Worm (Caenorhabditis elegans) whole organism, midembryonic: ENCODE measurements around the gene nspe-6.

ENCODE experiments used
- T22C8.4 ChIP-seq: fragments of 200-800 bp; sonication (Bioruptor generic); IDR thresholded peaks from 2 replicates; pipeline ENCODE4 v1.3.6; 2022; ENCODE audit warnings: missing genetic modification characterization, missing compliant biosample characterization
- cog-1 ChIP-seq: sonication (generic microtip); optimal IDR thresholded peaks from 2 replicates; lab custom pipeline; 2016; ENCODE audit warnings: missing genetic modification characterization, missing compliant biosample characterization
- flt-1 ChIP-seq: fragments of 200-800 bp; sonication (Bioruptor generic); IDR thresholded peaks from 2 replicates; pipeline ENCODE4 v1.3.6; 2022; ENCODE audit warnings: missing genetic modification characterization, missing compliant biosample characterization
- klf-2 ChIP-seq: fragments of 200-800 bp; sonication (Bioruptor generic); conservative IDR thresholded peaks from 2 replicates; pipeline ENCODE4 v1.3.6; 2022; ENCODE audit warnings: missing genetic modification reagents, missing genetic modification characterization, missing compliant biosample characterization
- med-1 ChIP-seq: sonication (generic microtip); optimal IDR thresholded peaks from 2 replicates; lab custom pipeline; 2017; ENCODE audit warnings: missing genetic modification characterization, mild to moderate bottlenecking, missing compliant biosample characterization, antibody characterized with exemption, missing genetic modification reagents; ENCODE audit not compliant: insufficient read depth
- ref-1 ChIP-seq: fragments of 200-800 bp; sonication (Bioruptor generic); conservative IDR thresholded peaks from 2 replicates; pipeline ENCODE4 v1.3.6; 2022; ENCODE audit warnings: missing genetic modification reagents, missing genetic modification characterization, missing compliant biosample characterization
- tab-1 ChIP-seq: fragments of 200-800 bp; sonication (Bioruptor generic); IDR thresholded peaks from 2 replicates; pipeline ENCODE4 v1.3.6; 2022; ENCODE audit warnings: missing genetic modification characterization, missing compliant biosample characterization
- ztf-23 ChIP-seq: fragments of 200-800 bp; sonication (Bioruptor generic); IDR thresholded peaks from 2 replicates; pipeline ENCODE4 v1.3.6; 2022; ENCODE audit warnings: missing genetic modification reagents, missing genetic modification characterization, missing compliant biosample characterization
- ztf-29 ChIP-seq: fragments of 200-800 bp; sonication (Bioruptor generic); IDR thresholded peaks from 2 replicates; pipeline ENCODE4 v1.3.6; 2022; ENCODE audit warnings: missing genetic modification reagents, missing genetic modification characterization, missing compliant biosample characterization

The nspe-6 gene

DNA sequence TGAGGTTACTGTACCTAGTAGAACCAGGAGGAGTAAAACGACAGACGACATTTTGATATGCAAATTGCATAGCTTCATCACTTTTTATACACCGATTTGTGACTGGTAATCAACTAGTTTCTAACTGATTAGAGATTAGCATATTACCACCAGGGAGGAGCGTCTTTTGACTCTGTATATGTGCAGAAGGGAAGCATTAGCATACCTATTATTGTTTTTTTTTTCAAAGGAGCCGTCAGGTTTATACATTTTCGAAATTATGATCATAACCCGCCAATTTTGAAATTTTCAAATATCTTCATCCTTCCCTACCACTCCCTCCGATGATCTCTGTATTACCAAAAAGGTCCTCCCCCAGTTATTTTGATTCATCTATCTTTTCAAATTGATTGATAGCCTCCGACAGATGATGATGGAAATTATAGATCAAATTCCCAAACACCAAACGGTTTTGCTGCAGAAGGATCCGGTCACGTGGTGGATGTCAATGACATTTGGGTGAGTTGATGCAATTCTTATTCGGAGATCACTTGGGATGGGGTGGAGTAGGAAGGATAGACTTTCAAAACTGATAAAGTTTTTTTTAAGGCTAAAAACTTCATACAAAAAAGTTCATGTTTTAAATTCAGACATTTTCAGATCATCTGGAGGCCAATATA, 6.1 kb upstream of the nspe-6 start, which contains the start of gene nspe-8:
TSS of gene nspe-8 (minus strand) at position 51 of the 659 bp plus-strand sequence.
- TF ChIP-seq T22C8.4 (GFP tag; lab: Robert Waterston, UW) (no peak), ref-1 (GFP tag; lab: Robert Waterston, UW) (no peak), med-1 (GFP tag; lab: Kevin White, UChicago) (no peak), ztf-29 (GFP tag; lab: Robert Waterston, UW) (no peak), cog-1 (tag; lab: Kevin White, UChicago) (no peak), ztf-23 (GFP tag; lab: Robert Waterston, UW) (no peak), klf-2 (GFP tag; lab: Robert Waterston, UW) (no peak), tab-1 (GFP tag; lab: Robert Waterston, UW) (no peak), flt-1 (no peak)

DNA sequence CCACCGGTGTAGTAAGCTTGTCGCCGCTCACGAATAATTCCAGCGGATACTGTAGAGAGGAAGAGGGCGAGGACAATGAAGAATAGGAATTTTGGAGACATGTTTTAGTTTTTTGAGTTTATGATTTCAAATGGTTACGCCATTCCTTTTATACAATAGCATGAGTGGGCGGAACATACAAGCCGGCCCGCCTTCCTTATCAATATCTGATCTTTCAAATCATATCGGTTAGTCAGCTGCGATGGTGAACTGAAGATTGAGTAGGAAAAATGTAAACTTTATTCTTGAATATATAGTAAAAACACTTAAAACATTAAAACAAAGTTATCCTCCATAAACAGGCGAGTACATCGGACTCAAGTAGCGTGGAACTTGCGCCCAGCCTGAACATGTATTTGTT, 4.8 kb upstream of the nspe-6 start, which contains the start of gene nspe-1:
TSS of gene nspe-1 (minus strand) at position 101 of the 400 bp plus-strand sequence.
- no peak for TF ChIP-seq med-1 (GFP tag; lab: Kevin White, UChicago)
- TF ChIP-seq tab-1 (GFP tag; lab: Robert Waterston, UW) = no peak
- TF ChIP-seq ztf-23 (GFP tag; lab: Robert Waterston, UW) = no peak
- no peak for TF ChIP-seq ztf-29 (GFP tag; lab: Robert Waterston, UW)
- TF ChIP-seq ref-1 (GFP tag; lab: Robert Waterston, UW) = no peak
- TF ChIP-seq flt-1 = no peak
- TF ChIP-seq klf-2 (GFP tag; lab: Robert Waterston, UW) = no peak
- no peak for TF ChIP-seq cog-1 (tag; lab: Kevin White, UChicago)
- TF ChIP-seq T22C8.4 (GFP tag; lab: Robert Waterston, UW) = no peak

DNA sequence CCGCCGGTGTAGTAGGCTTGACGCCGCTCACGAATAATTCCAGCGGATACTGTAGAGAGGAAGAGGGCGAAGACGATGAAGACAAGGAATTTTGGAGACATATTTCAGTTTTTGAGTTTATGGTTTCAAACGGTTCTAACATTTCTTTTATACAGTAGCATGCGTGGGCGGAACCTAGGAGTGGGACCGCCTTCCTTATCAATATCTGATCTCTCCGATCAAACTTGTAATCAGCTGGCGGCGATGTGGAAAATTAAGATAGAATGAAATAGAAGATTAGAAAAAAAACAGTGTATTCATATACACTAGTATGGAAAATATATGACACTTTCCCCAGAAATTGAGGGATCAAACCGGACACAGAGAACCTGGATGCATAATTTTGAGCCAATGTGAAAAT, 3.3 kb upstream of the nspe-6 start, which contains the start of gene nspe-2:
TSS of gene nspe-2 (minus strand) at position 101 of the 400 bp plus-strand sequence.
- TF ChIP-seq T22C8.4 (GFP tag; lab: Robert Waterston, UW) (no peak), cog-1 (tag; lab: Kevin White, UChicago) (no peak), flt-1 (no peak), klf-2 (GFP tag; lab: Robert Waterston, UW) (no peak), ref-1 (GFP tag; lab: Robert Waterston, UW) (no peak), tab-1 (GFP tag; lab: Robert Waterston, UW) (no peak)

DNA sequence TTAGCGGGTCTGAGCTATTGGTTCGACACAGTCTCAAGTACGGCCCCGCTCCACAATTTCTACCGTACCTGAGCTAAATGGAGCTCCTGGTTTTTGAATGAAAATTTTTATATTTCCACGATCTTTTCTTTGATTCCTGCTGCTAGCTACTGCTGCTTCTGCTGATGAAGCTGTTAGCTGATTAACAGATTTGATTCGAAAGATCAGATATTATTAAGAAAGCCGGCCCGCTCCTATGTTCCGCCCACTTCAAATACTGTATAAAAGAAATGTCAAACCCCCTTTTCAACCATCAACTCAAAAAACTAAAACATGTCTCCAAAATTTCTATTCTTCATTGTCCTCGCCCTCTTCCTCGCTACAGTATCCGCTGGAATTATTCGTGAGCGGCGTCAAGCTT, 1.6 kb upstream of the nspe-6 start, which contains the start of gene nspe-3:
TSS of gene nspe-3 (plus strand) at position 301 of the 400 bp plus-strand sequence.
- no peak for TF ChIP-seq ztf-29 (GFP tag; lab: Robert Waterston, UW)
- no peak for TF ChIP-seq klf-2 (GFP tag; lab: Robert Waterston, UW)
- no peak for TF ChIP-seq flt-1

DNA sequence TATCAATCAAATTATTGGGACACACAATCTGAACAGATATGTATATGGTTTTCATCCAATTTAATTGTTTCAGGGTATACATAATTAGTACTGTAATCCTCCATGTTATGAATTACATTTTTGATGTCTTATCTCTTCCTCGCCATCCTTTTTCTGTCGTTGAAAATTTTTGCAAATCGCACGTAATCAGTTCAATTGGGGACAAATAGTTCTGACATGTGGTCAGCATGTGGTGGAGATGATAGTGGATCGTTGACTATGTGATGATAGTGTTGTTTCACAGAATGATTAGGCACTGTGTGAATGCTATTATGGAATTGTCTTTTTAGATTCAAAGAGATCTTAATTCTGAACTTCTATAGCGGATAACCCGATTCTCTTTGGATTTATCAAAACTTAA, 568 bp downstream of the nspe-6 start:
- no peak for TF ChIP-seq klf-2 (GFP tag; lab: Robert Waterston, UW)
- TF ChIP-seq ref-1 (GFP tag; lab: Robert Waterston, UW) = no peak
- TF ChIP-seq tab-1 (GFP tag; lab: Robert Waterston, UW) = no peak
- no peak for TF ChIP-seq cog-1 (tag; lab: Kevin White, UChicago)
- no peak for TF ChIP-seq flt-1

DNA sequence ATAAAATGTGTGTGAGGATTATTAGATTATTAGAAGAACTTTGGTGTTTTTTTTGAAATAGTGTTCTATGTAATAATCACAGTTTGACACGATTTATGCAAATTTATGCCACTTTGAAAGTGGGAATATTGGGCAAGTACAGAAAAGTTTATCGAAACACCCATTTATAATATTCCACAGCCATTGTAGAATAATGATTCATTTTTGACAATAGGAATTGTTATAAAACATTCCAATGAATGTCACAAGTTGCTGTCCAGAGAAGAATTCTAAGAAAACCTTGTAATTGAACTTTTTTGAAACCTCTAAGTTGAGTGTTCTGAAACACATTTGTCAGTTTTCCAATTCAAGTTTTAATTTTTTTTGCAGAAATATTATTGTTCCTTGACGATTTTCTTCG, 3.8 kb downstream of the nspe-6 start, which contains the start of gene nspe-4:
TSS of gene nspe-4 (plus strand) at position 301 of the 400 bp plus-strand sequence.
- no peak for TF ChIP-seq ztf-29 (GFP tag; lab: Robert Waterston, UW)
- TF ChIP-seq tab-1 (GFP tag; lab: Robert Waterston, UW) = no peak
- TF ChIP-seq ztf-23 (GFP tag; lab: Robert Waterston, UW) = no peak

DNA sequence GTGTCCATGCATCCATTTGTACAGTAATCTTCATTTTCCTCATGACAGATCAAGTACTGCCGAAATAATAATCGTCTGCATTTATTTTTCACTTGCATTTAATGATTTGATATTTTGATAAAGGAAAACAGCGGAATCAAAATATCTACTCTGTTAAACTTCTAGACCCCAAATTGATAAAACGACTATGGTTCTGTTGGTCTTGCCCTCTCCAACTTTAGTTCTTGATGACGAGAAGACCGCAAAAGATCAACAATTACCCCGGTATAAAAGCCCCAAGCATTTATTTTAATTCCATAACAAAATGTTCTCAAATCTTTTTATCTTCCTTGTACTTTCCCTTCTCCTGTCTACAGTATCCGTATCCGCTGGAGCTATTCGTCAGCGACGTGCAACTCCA, 7.3 kb downstream of the nspe-6 start, which contains the start of gene Y38E10A.9:
TSS of gene Y38E10A.9 (plus strand) at position 301 of the 400 bp plus-strand sequence.
- TF ChIP-seq T22C8.4 (GFP tag; lab: Robert Waterston, UW) = no peak
- no peak for TF ChIP-seq ztf-23 (GFP tag; lab: Robert Waterston, UW)
- no peak for TF ChIP-seq flt-1
- no peak for TF ChIP-seq ref-1 (GFP tag; lab: Robert Waterston, UW)
- TF ChIP-seq cog-1 (tag; lab: Kevin White, UChicago) = no peak
- TF ChIP-seq klf-2 (GFP tag; lab: Robert Waterston, UW) = no peak
- TF ChIP-seq med-1 (GFP tag; lab: Kevin White, UChicago) = no peak

DNA sequence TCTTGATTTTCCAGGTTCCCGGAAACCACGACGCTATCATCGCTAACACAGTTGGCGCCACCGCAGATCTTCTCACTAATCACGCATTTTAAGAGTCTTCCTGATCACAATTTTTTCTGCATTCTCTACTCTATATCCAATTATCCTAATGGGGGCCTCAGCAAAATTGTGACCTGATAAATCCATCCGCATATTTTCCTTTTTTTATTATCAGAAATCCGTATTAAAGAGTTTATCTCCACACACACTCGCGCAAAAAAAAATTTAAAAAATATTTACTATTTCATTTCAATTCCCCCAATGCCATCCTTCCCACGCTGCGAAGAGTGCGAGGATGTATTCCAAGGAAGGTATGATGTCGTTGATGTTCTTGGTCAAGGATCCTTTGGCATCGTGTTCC, 9.1 kb downstream of the nspe-6 start, which contains the start of gene Y38E10A.8:
TSS of gene Y38E10A.8 (plus strand) at position 301 of the 400 bp plus-strand sequence.
- TF ChIP-seq ref-1 (GFP tag; lab: Robert Waterston, UW) (no peak), tab-1 (GFP tag; lab: Robert Waterston, UW) (no peak), cog-1 (tag; lab: Kevin White, UChicago) (no peak), flt-1 (no peak), ztf-23 (GFP tag; lab: Robert Waterston, UW) (no peak), klf-2 (GFP tag; lab: Robert Waterston, UW) (no peak), ztf-29 (GFP tag; lab: Robert Waterston, UW) (no peak), med-1 (GFP tag; lab: Kevin White, UChicago) (no peak), T22C8.4 (GFP tag; lab: Robert Waterston, UW) (no peak)

DNA sequence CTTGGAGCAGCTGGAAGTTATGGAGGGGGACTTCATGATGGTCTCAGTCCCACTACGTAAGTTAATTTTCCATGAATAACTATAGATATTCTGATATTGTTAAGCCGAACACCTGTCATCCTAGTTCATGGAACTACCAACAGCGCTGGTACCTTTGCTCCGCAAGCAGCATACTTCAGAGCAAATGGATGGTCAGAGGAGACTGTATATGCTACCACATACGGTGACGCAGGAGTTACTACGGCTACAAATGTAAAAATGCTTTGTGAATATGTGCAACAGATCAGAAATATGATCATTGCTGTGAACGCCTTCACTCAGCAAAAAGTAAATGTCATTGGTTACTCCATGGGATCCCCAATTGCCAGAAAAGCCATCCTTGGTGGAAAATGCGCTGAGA, 9.9 kb downstream of the nspe-6 start:
- no peak for TF ChIP-seq ztf-29 (GFP tag; lab: Robert Waterston, UW)
- no peak for TF ChIP-seq cog-1 (tag; lab: Kevin White, UChicago)
- no peak for TF ChIP-seq flt-1
- TF ChIP-seq T22C8.4 (GFP tag; lab: Robert Waterston, UW) = no peak
- no peak for TF ChIP-seq med-1 (GFP tag; lab: Kevin White, UChicago)
- TF ChIP-seq ztf-23 (GFP tag; lab: Robert Waterston, UW) = no peak
- no peak for TF ChIP-seq klf-2 (GFP tag; lab: Robert Waterston, UW)
- no peak for TF ChIP-seq ref-1 (GFP tag; lab: Robert Waterston, UW)
- TF ChIP-seq tab-1 (GFP tag; lab: Robert Waterston, UW) = no peak
